Fruit fly (Drosophila melanogaster) whole organism, embryonic: ENCODE measurements around the gene Lztr1.

Source experiments
- Ada2b ChIP-seq: fragments of 200-800 bp; sonication (Bioruptor generic); IDR thresholded peaks from 2 replicates; pipeline ENCODE4 v1.3.6; 2022; ENCODE audit warnings: missing biosample characterization, missing genetic modification characterization
- BEAF-32 ChIP-seq: fragments of 200-800 bp; sonication (Bioruptor generic); optimal IDR thresholded peaks from 3 replicates; lab custom pipeline; 2017; ENCODE audit warnings: missing biosample characterization, missing genetic modification characterization, mild to moderate bottlenecking, moderate library complexity, missing genetic modification reagents
- CG1024 ChIP-seq: fragments of 200-800 bp; sonication (Bioruptor generic); IDR thresholded peaks from 2 replicates; pipeline ENCODE4 v1.3.6; 2022; ENCODE audit warnings: missing biosample characterization, missing genetic modification characterization
- CG10366 ChIP-seq: fragments of 200-800 bp; sonication (Bioruptor generic); IDR thresholded peaks from 2 replicates; pipeline ENCODE4 v1.3.6; 2022; ENCODE audit warnings: missing biosample characterization, missing genetic modification characterization
- CG10543 ChIP-seq: fragments of 200-800 bp; sonication (Bioruptor generic); optimal IDR thresholded peaks from 3 replicates; lab custom pipeline; 2017; ENCODE audit warnings: missing biosample characterization, mild to moderate bottlenecking, missing genetic modification characterization, moderate library complexity
- CG11456 ChIP-seq: fragments of 200-800 bp; sonication (Bioruptor generic); IDR thresholded peaks from 3 replicates; pipeline ENCODE4 v1.3.6; 2022; ENCODE audit warnings: missing biosample characterization, missing genetic modification characterization
- CG11560 ChIP-seq: fragments of 200-800 bp; sonication (Bioruptor generic); IDR thresholded peaks from 3 replicates; pipeline ENCODE4 v1.3.6; 2022; ENCODE audit warnings: missing biosample characterization, missing genetic modification characterization
- CG13424 ChIP-seq: fragments of 200-800 bp; sonication (Bioruptor generic); optimal IDR thresholded peaks from 2 replicates; lab custom pipeline; 2019; ENCODE audit warnings: missing biosample characterization, mild to moderate bottlenecking, missing genetic modification characterization, moderate library complexity
- CG13624 ChIP-seq: fragments of 200-800 bp; sonication (Bioruptor generic); optimal IDR thresholded peaks from 2 replicates; lab custom pipeline; 2016; ENCODE audit warnings: missing biosample characterization, missing genetic modification characterization
- CG1603 ChIP-seq: fragments of 200-800 bp; sonication (Bioruptor generic); optimal IDR thresholded peaks from 2 replicates; lab custom pipeline; 2019; ENCODE audit warnings: missing biosample characterization, mild to moderate bottlenecking, missing genetic modification characterization, moderate library complexity
- CG1832 ChIP-seq: fragments of 200-800 bp; sonication (Bioruptor generic); optimal IDR thresholded peaks from 2 replicates; lab custom pipeline; 2017; ENCODE audit warnings: missing biosample characterization, mild to moderate bottlenecking, missing genetic modification characterization, inconsistent platforms
- CG18599 ChIP-seq: fragments of 200-800 bp; sonication (Bioruptor generic); optimal IDR thresholded peaks from 3 replicates; lab custom pipeline; 2017; ENCODE audit warnings: missing biosample characterization, missing genetic modification characterization, mild to moderate bottlenecking, moderate library complexity, missing genetic modification reagents
- CG2120 ChIP-seq: fragments of 200-800 bp; sonication (Bioruptor generic); optimal IDR thresholded peaks from 3 replicates; lab custom pipeline; 2016; ENCODE audit warnings: missing biosample characterization, missing genetic modification characterization
- CG3847 ChIP-seq: fragments of 200-800 bp; sonication (Bioruptor generic); IDR thresholded peaks from 2 replicates; pipeline ENCODE4 v1.3.6; 2022; ENCODE audit warnings: missing biosample characterization, missing genetic modification characterization
- CG42726 ChIP-seq: fragments of 200-800 bp; sonication (Bioruptor generic); IDR thresholded peaks from 2 replicates; pipeline ENCODE4 v1.3.6; 2022; ENCODE audit warnings: missing biosample characterization, missing genetic modification characterization; ENCODE audit not compliant: partially characterized antibody
- CG6765 ChIP-seq: fragments of 200-800 bp; sonication (Bioruptor generic); optimal IDR thresholded peaks from 3 replicates; lab custom pipeline; 2017; ENCODE audit warnings: missing biosample characterization, mild to moderate bottlenecking, missing genetic modification characterization
- CG7556 ChIP-seq: fragments of 200-800 bp; sonication (Bioruptor generic); optimal IDR thresholded peaks from 2 replicates; lab custom pipeline; 2017; ENCODE audit warnings: missing biosample characterization, mild to moderate bottlenecking, missing genetic modification characterization
- CG9797 ChIP-seq: fragments of 200-800 bp; sonication (Bioruptor generic); optimal IDR thresholded peaks from 3 replicates; lab custom pipeline; 2018; ENCODE audit warnings: missing biosample characterization, mild to moderate bottlenecking, missing genetic modification characterization
- CG9932 ChIP-seq: fragments of 200-800 bp; sonication (Bioruptor generic); IDR thresholded peaks from 2 replicates; pipeline ENCODE4 v1.3.6; 2022; ENCODE audit warnings: missing biosample characterization, missing genetic modification characterization
- D ChIP-seq, 2 experiments: fragments of 200-800 bp in 1 of 2; fragments of >200 bp in 1 of 2; sonication (Bioruptor generic) in 1 of 2; optimal IDR thresholded peaks; 2 replicates in 1 of 2; 3 replicates in 1 of 2; lab custom pipeline; 2017; ENCODE audit warnings: mild to moderate bottlenecking in 1 of 2, missing biosample characterization in 1 of 2, missing genetic modification characterization in 1 of 2, missing genetic modification reagents in 1 of 2
- D19B ChIP-seq: fragments of 200-800 bp; sonication (Bioruptor generic); optimal IDR thresholded peaks from 2 replicates; lab custom pipeline; 2017; ENCODE audit warnings: missing biosample characterization, mild to moderate bottlenecking, missing genetic modification characterization
- Doc2 ChIP-seq: fragments of 200-800 bp; sonication (Bioruptor generic); IDR thresholded peaks from 2 replicates; pipeline ENCODE4 v1.3.6; 2022; ENCODE audit warnings: missing biosample characterization, missing genetic modification characterization
- Ets65A ChIP-seq: fragments of 200-800 bp; sonication (Bioruptor generic); peaks from one replicate; lab custom pipeline; 2016; ENCODE audit warnings: missing biosample characterization, missing genetic modification characterization
- Gug ChIP-seq: fragments of 200-800 bp; sonication (Bioruptor generic); IDR thresholded peaks from 4 replicates; pipeline ENCODE4 v1.3.6; 2022; ENCODE audit warnings: missing biosample characterization, missing genetic modification characterization
- HHEX ChIP-seq: fragments of 200-800 bp; sonication (Bioruptor generic); optimal IDR thresholded peaks from 3 replicates; lab custom pipeline; 2017; ENCODE audit warnings: missing biosample characterization, mild to moderate bottlenecking, missing genetic modification characterization, missing genetic modification reagents
- Hmr ChIP-seq: fragments of 200-800 bp; sonication (Bioruptor generic); optimal IDR thresholded peaks from 3 replicates; lab custom pipeline; 2017; ENCODE audit warnings: mild to moderate bottlenecking, missing biosample characterization, missing genetic modification reagents, missing genetic modification characterization
- Jarid2 ChIP-seq: fragments of 200-800 bp; sonication (Bioruptor generic); optimal IDR thresholded peaks from 3 replicates; lab custom pipeline; 2017; ENCODE audit warnings: mild to moderate bottlenecking, missing biosample characterization, missing genetic modification reagents, missing genetic modification characterization
- Meics ChIP-seq: fragments of 200-800 bp; sonication (Bioruptor generic); optimal IDR thresholded peaks from 2 replicates; lab custom pipeline; 2017; ENCODE audit warnings: missing biosample characterization, mild to moderate bottlenecking, missing genetic modification characterization
- NFAT ChIP-seq: fragments of 200-800 bp; sonication (Bioruptor generic); IDR thresholded peaks from 2 replicates; pipeline ENCODE4 v1.3.6; 2022; ENCODE audit warnings: missing biosample characterization, missing genetic modification characterization
- NK7.1 ChIP-seq: fragments of 200-800 bp; sonication (Bioruptor generic); optimal IDR thresholded peaks from 3 replicates; lab custom pipeline; 2016; ENCODE audit warnings: missing biosample characterization, missing genetic modification characterization
- PHDP ChIP-seq: fragments of 200-800 bp; sonication (Bioruptor generic); optimal IDR thresholded peaks from 3 replicates; lab custom pipeline; 2018; ENCODE audit warnings: missing biosample characterization, mild to moderate bottlenecking, missing genetic modification characterization, moderate library complexity
- Ptx1 ChIP-seq: fragments of 200-800 bp; sonication (Bioruptor generic); IDR thresholded peaks from 2 replicates; pipeline ENCODE4 v1.3.6; 2022; ENCODE audit warnings: missing biosample characterization, missing genetic modification characterization
- Rfx ChIP-seq: fragments of 200-800 bp; sonication (Bioruptor generic); IDR thresholded peaks from 2 replicates; pipeline ENCODE4 v1.3.6; 2022; ENCODE audit warnings: missing biosample characterization, missing genetic modification characterization
- Xrp1 ChIP-seq: fragments of 200-800 bp; sonication (Bioruptor generic); IDR thresholded peaks from 2 replicates; pipeline ENCODE4 v1.3.6; 2022; ENCODE audit warnings: missing biosample characterization, missing genetic modification characterization
- bsh ChIP-seq, 2 experiments: fragments of 200-800 bp; sonication (Bioruptor generic); optimal IDR thresholded peaks; 2 replicates each; lab custom pipeline; 2017 to 2018; ENCODE audit warnings: mild to moderate bottlenecking in 2 of 2, missing biosample characterization in 2 of 2, missing genetic modification characterization in 2 of 2, moderate library complexity in 1 of 2
- dysf ChIP-seq: fragments of 200-800 bp; sonication (Bioruptor generic); IDR thresholded peaks from 3 replicates; pipeline ENCODE4 v1.3.6; 2022; ENCODE audit warnings: missing biosample characterization, missing genetic modification characterization
- hkb ChIP-seq, 2 experiments: fragments of 200-800 bp in 1 of 2; fragments of >200 bp in 1 of 2; sonication (Bioruptor generic) in 1 of 2; IDR thresholded peaks in 1 of 2; optimal IDR thresholded peaks in 1 of 2; 2 replicates each; pipeline versions ENCODE4 v1.3.6 to Lab custom; 2017 to 2022; ENCODE audit warnings: missing biosample characterization in 1 of 2, missing genetic modification characterization in 1 of 2
- lilli ChIP-seq: fragments of 200-800 bp; sonication (Bioruptor generic); optimal IDR thresholded peaks from 3 replicates; lab custom pipeline; 2016; ENCODE audit warnings: missing biosample characterization, missing genetic modification characterization
- pan ChIP-seq, 4 experiments: fragments of >200 bp in 3 of 4; fragments of 200-800 bp in 1 of 4; sonication (Bioruptor generic) in 1 of 4; optimal IDR thresholded peaks in 3 of 4; IDR thresholded peaks in 1 of 4; 2 replicates each; pipeline versions ENCODE4 v1.3.6 to Lab custom; 2017 to 2022; ENCODE audit warnings: missing biosample characterization in 2 of 4, missing genetic modification characterization in 2 of 4, mixed read lengths in 1 of 4
- prd ChIP-seq, 3 experiments: fragments of >200 bp in 2 of 3; fragments of 200-800 bp in 1 of 3; sonication (Bioruptor generic) in 1 of 3; optimal IDR thresholded peaks in 2 of 3; IDR thresholded peaks in 1 of 3; 2 replicates in 2 of 3; 3 replicates in 1 of 3; pipeline versions ENCODE4 v1.3.6 to Lab custom; 2017 to 2022; ENCODE audit warnings: missing biosample characterization in 1 of 3, missing genetic modification characterization in 1 of 3
- row ChIP-seq: fragments of 200-800 bp; sonication (Bioruptor generic); IDR thresholded peaks from 3 replicates; pipeline ENCODE4 v1.3.6; 2022; ENCODE audit warnings: missing biosample characterization, missing genetic modification characterization
- sens ChIP-seq: fragments of 200-800 bp; sonication (Bioruptor generic); peaks from one replicate; lab custom pipeline; 2016; ENCODE audit warnings: missing biosample characterization, missing genetic modification characterization
- slbo ChIP-seq: fragments of 200-800 bp; sonication (Bioruptor generic); IDR thresholded peaks from 2 replicates; pipeline ENCODE4 v1.3.6; 2022; ENCODE audit warnings: missing biosample characterization, missing genetic modification characterization
- sob ChIP-seq: fragments of 200-800 bp; sonication (Bioruptor generic); IDR thresholded peaks from 2 replicates; pipeline ENCODE4 v1.3.6; 2022; ENCODE audit warnings: missing biosample characterization, missing genetic modification characterization
- unpg ChIP-seq: fragments of 200-800 bp; sonication (Bioruptor generic); optimal IDR thresholded peaks from 3 replicates; lab custom pipeline; 2018; ENCODE audit warnings: missing biosample characterization, mild to moderate bottlenecking, missing genetic modification characterization, moderate library complexity
- zfh1 ChIP-seq: fragments of 200-800 bp; sonication (Bioruptor generic); IDR thresholded peaks from 3 replicates; pipeline ENCODE4 v1.3.6; 2022; ENCODE audit warnings: missing biosample characterization, missing genetic modification characterization

Gene Lztr1

DNA sequence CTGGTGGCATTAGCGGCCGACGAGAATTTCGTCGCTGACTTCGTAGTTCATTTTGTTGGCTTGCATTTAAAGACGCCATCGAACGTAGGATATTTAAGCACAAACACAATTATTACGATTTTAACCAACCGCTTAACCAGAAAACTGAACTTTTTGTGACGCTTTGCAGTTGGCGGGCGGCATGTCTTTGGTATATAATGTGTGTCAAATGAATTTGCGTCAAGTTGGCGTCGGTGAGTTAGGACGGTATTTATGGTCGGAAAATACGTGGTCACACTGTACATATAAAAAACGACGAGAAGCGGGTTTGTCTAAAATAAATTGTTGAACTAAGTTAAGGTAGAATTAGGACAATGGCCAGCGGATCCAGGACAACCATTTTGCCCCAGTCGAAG lies 478 bp upstream of the Lztr1 start, which contains the start of the genes CG43867 and MED22 (continued):
- peak; percentile 62 for TF ChIP-seq CG9797 (GFP tag; lab: Kevin White, UChicago)
- TF ChIP-seq Gug (GFP tag; lab: Robert Waterston, UW): no peak
- TF ChIP-seq BEAF-32: peak; percentile 39
- TF ChIP-seq pan (optimal IDR thresholded peaks at IDR 0.05; lab: Kevin White, UChicago): no peak
- TF ChIP-seq pan (GFP tag; optimal IDR thresholded peaks at IDR 0.05 in 1 of 2, IDR thresholded peaks at IDR 0.05 in 1 of 2): no peak

DNA sequence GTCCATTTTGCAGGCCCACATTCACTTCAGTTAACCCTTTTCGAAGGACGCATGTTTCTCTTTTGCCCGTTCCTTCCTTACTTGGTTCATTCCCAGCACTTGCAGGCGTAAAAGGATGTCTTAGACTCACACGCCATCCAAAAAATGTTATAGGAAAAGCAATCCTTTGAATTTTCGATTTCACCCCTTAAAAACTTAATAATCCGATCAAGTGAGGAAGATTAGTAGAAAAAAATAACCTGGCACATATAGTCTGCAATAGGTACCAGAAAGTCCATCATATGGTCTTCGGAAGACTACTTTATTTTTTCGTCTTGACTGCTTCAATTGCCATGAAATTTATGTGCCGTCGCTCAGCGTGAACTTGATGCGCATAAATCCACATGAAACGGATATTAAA lies 6.0 kb downstream of the Lztr1 start:
- peak; percentile 31; the same call in 1 of the 2 replicates for TF ChIP-seq Xrp1 (GFP tag; lab: Robert Waterston, UW)
- TF ChIP-seq zfh1 (GFP tag; lab: Robert Waterston, UW): 0 out of 3 replicates have a peak, but pooled peaks have one; percentile 14
- no peak for TF ChIP-seq prd (optimal IDR thresholded peaks at IDR 0.05; lab: Kevin White, UChicago)
- TF ChIP-seq prd (GFP tag; IDR thresholded peaks at IDR 0.05; lab: Robert Waterston, UW): peak; percentile 51; the same call in 1 of the 3 replicates
- peak; percentile 2 for TF ChIP-seq CG13424 (tag; lab: Kevin White, UChicago)
- no peak for TF ChIP-seq unpg (GFP tag; lab: Kevin White, UChicago)
- TF ChIP-seq CG1024 (GFP tag; lab: Robert Waterston, UW): no peak
- 0 out of 2 replicates have a peak, but pooled peaks have one; percentile 14 for TF ChIP-seq sob (GFP tag; lab: Robert Waterston, UW)
- TF ChIP-seq D (optimal IDR thresholded peaks at IDR 0.05; lab: Kevin White, UChicago): no peak
- no peak for TF ChIP-seq D (GFP tag; optimal IDR thresholded peaks at IDR 0.05; lab: Kevin White, UChicago)
- TF ChIP-seq CG6765 (GFP tag; lab: Kevin White, UChicago): no peak
- peak; percentile 14; the same call in 1 of the 2 replicates for TF ChIP-seq CG3847
- TF ChIP-seq CG13624 (GFP tag; lab: Kevin White, UChicago): no peak
- TF ChIP-seq CG11560: no peak
- TF ChIP-seq Hmr: peak; percentile 5
- peak; percentile 79 for TF ChIP-seq sens (GFP tag; lab: Kevin White, UChicago)
- 0 out of 2 replicates have a peak, but pooled peaks have one; percentile 12 for TF ChIP-seq CG10366 (GFP tag; lab: Robert Waterston, UW)
- TF ChIP-seq CG18599 (GFP tag; lab: Kevin White, UChicago): peak; percentile 53
- 0 out of 2 replicates have a peak, but pooled peaks have one; percentile 20 for TF ChIP-seq CG9932 (GFP tag; lab: Robert Waterston, UW)
- no peak for TF ChIP-seq CG10543
- TF ChIP-seq Doc2 (GFP tag; lab: Robert Waterston, UW): no peak
- TF ChIP-seq D19B: peak; percentile 45
- TF ChIP-seq CG2120 (GFP tag; lab: Kevin White, UChicago): peak; percentile 52
- peak in 1 of 2 experiments; percentile 25 for TF ChIP-seq bsh (GFP tag; optimal IDR thresholded peaks at IDR 0.05; lab: Kevin White, UChicago)
- no peak for TF ChIP-seq NFAT (GFP tag; lab: Robert Waterston, UW)
- no peak for TF ChIP-seq HHEX (GFP tag; lab: Kevin White, UChicago)
- peak; percentile 59 for TF ChIP-seq Ets65A (GFP tag; lab: Kevin White, UChicago)
- TF ChIP-seq CG1603 (tag; lab: Kevin White, UChicago): peak; percentile 10
- TF ChIP-seq CG11456 (GFP tag; lab: Robert Waterston, UW): 0 out of 3 replicates have a peak, but pooled peaks have one; percentile 10
- TF ChIP-seq Jarid2 (GFP tag; lab: Kevin White, UChicago): no peak
- TF ChIP-seq NK7.1 (GFP tag; lab: Kevin White, UChicago): no peak
- no peak for TF ChIP-seq PHDP (tag; lab: Kevin White, UChicago)
- no peak for TF ChIP-seq CG42726 (GFP tag; lab: Robert Waterston, UW)
- TF ChIP-seq Meics: peak; percentile 5
- TF ChIP-seq dysf: 0 out of 3 replicates have a peak, but pooled peaks have one; percentile 26
- TF ChIP-seq hkb (optimal IDR thresholded peaks at IDR 0.05; lab: Kevin White, UChicago): no peak
- 0 out of 2 replicates have a peak, but pooled peaks have one; percentile 27 for TF ChIP-seq hkb (GFP tag; IDR thresholded peaks at IDR 0.05; lab: Robert Waterston, UW)
- TF ChIP-seq slbo (GFP tag; lab: Robert Waterston, UW): peak; percentile 52
- peak; percentile 60; the same call in 2 of the 3 replicates for TF ChIP-seq row (GFP tag; lab: Robert Waterston, UW)
- TF ChIP-seq CG7556 (GFP tag; lab: Kevin White, UChicago): peak; percentile 3
- peak; percentile 40; the same call in 1 of the 2 replicates for TF ChIP-seq Ptx1 (GFP tag; lab: Robert Waterston, UW)
- 0 out of 2 replicates have a peak, but pooled peaks have one; percentile 7 for TF ChIP-seq Ada2b
- TF ChIP-seq Rfx: 0 out of 2 replicates have a peak, but pooled peaks have one; percentile 17
- peak; percentile 16 for TF ChIP-seq lilli (GFP tag; lab: Kevin White, UChicago)
- no peak for TF ChIP-seq CG1832 (GFP tag; lab: Kevin White, UChicago)
